Fruit fly (Drosophila melanogaster) whole organism, prepupa: ENCODE results near the gene Ifrd1.

Experiments used
- Blimp-1 ChIP-seq: fragments of 200-800 bp; sonication (Bioruptor generic); optimal IDR thresholded peaks from 3 replicates; lab custom pipeline; 2017; ENCODE audit warnings: missing biosample characterization, missing genetic modification characterization, mild to moderate bottlenecking, moderate library complexity, missing genetic modification reagents
- CG1621 ChIP-seq: fragments of 200-800 bp; sonication (Bioruptor generic); optimal IDR thresholded peaks from 3 replicates; lab custom pipeline; 2018; ENCODE audit warnings: missing biosample characterization, mild to moderate bottlenecking, missing genetic modification characterization
- CG32006 ChIP-seq: fragments of 200-800 bp; sonication (Bioruptor generic); optimal IDR thresholded peaks from 3 replicates; lab custom pipeline; 2017; ENCODE audit warnings: missing biosample characterization, mild to moderate bottlenecking, missing genetic modification characterization
- CG3919 ChIP-seq: fragments of 200-800 bp; sonication (Bioruptor generic); optimal IDR thresholded peaks from 3 replicates; lab custom pipeline; 2016; ENCODE audit warnings: missing biosample characterization, missing genetic modification characterization
- CG6163 ChIP-seq: fragments of 200-800 bp; sonication (Bioruptor generic); IDR thresholded peaks from 3 replicates; pipeline ENCODE4 v1.3.6; 2022; ENCODE audit warnings: missing biosample characterization, missing genetic modification characterization
- CG6792 ChIP-seq: fragments of 200-800 bp; sonication (Bioruptor generic); optimal IDR thresholded peaks from 3 replicates; lab custom pipeline; 2016; ENCODE audit warnings: missing biosample characterization, missing genetic modification characterization
- CG6808 ChIP-seq: fragments of 200-800 bp; sonication (Bioruptor generic); optimal IDR thresholded peaks from 3 replicates; lab custom pipeline; 2017; ENCODE audit warnings: missing biosample characterization, missing genetic modification characterization, mild to moderate bottlenecking, moderate library complexity, missing genetic modification reagents
- CG7368 ChIP-seq: fragments of 200-800 bp; sonication (Bioruptor generic); optimal IDR thresholded peaks from 3 replicates; lab custom pipeline; 2016; ENCODE audit warnings: missing biosample characterization, missing genetic modification characterization
- CG8119 ChIP-seq: fragments of 200-800 bp; sonication (Bioruptor generic); IDR thresholded peaks from 3 replicates; pipeline ENCODE4 v1.3.6; 2022; ENCODE audit warnings: missing biosample characterization, missing genetic modification characterization
- Eip75B ChIP-seq: fragments of 200-800 bp; sonication (Bioruptor generic); optimal IDR thresholded peaks from 3 replicates; lab custom pipeline; 2016; ENCODE audit warnings: missing biosample characterization, missing genetic modification characterization
- Eip78C ChIP-seq: fragments of 200-800 bp; sonication (Bioruptor generic); peaks from one replicate; lab custom pipeline; 2016; ENCODE audit warnings: missing biosample characterization, missing genetic modification characterization
- Eip93F ChIP-seq: fragments of 200-800 bp; sonication (Bioruptor generic); optimal IDR thresholded peaks from 2 replicates; lab custom pipeline; 2016; ENCODE audit warnings: missing biosample characterization, mild to moderate bottlenecking, missing genetic modification characterization
- Ets96B ChIP-seq: fragments of 200-800 bp; optimal IDR thresholded peaks from 2 replicates; lab custom pipeline; 2019; ENCODE audit warnings: missing biosample characterization, mild to moderate bottlenecking, missing genetic modification characterization, moderate library complexity
- Hr38 ChIP-seq: sonication (Bioruptor generic); optimal IDR thresholded peaks from 2 replicates; lab custom pipeline; 2016; ENCODE audit warnings: missing biosample characterization, missing genetic modification characterization
- Hr39 ChIP-seq: fragments of 200-800 bp; sonication (Bioruptor generic); optimal IDR thresholded peaks from 2 replicates; lab custom pipeline; 2016; ENCODE audit warnings: missing biosample characterization, missing genetic modification characterization
- Hr4 ChIP-seq: fragments of 200-800 bp; sonication (Bioruptor generic); optimal IDR thresholded peaks from 3 replicates; lab custom pipeline; 2016; ENCODE audit warnings: missing biosample characterization, missing genetic modification characterization
- Met ChIP-seq: fragments of 200-800 bp; sonication (Bioruptor generic); optimal IDR thresholded peaks from 3 replicates; lab custom pipeline; 2016; ENCODE audit warnings: missing biosample characterization, missing genetic modification characterization
- OdsH ChIP-seq: fragments of 200-800 bp; sonication (Bioruptor generic); optimal IDR thresholded peaks from 3 replicates; lab custom pipeline; 2016; ENCODE audit warnings: missing biosample characterization, missing genetic modification characterization
- Sox15 ChIP-seq: fragments of 200-800 bp; sonication (Bioruptor generic); optimal IDR thresholded peaks from 3 replicates; lab custom pipeline; 2016; ENCODE audit warnings: missing biosample characterization, missing genetic modification characterization
- achi ChIP-seq: fragments of 200-800 bp; sonication (Bioruptor generic); optimal IDR thresholded peaks from 3 replicates; lab custom pipeline; 2016; ENCODE audit warnings: missing biosample characterization, missing genetic modification characterization
- acj6 ChIP-seq: fragments of 200-800 bp; sonication (Bioruptor generic); optimal IDR thresholded peaks from 3 replicates; lab custom pipeline; 2016; ENCODE audit warnings: missing biosample characterization, missing genetic modification characterization
- cyc ChIP-seq: fragments of 200-800 bp; sonication (Bioruptor generic); optimal IDR thresholded peaks from 3 replicates; lab custom pipeline; 2016; ENCODE audit warnings: missing biosample characterization, missing genetic modification characterization
- dsx ChIP-seq: fragments of 200-800 bp; optimal IDR thresholded peaks from 3 replicates; lab custom pipeline; 2019; ENCODE audit warnings: missing biosample characterization, mild to moderate bottlenecking, missing genetic modification characterization, moderate library complexity; ENCODE audit not compliant: poor library complexity, severe bottlenecking
- fd85E ChIP-seq: fragments of 200-800 bp; sonication (Bioruptor generic); optimal IDR thresholded peaks from 3 replicates; lab custom pipeline; 2016; ENCODE audit warnings: missing biosample characterization, missing genetic modification characterization
- fkh ChIP-seq: fragments of 200-800 bp; sonication (Bioruptor generic); optimal IDR thresholded peaks from 3 replicates; lab custom pipeline; 2017; ENCODE audit warnings: missing biosample characterization, mild to moderate bottlenecking, missing genetic modification characterization, moderate library complexity
- lz ChIP-seq: fragments of 200-800 bp; sonication (Bioruptor generic); optimal IDR thresholded peaks from 3 replicates; lab custom pipeline; 2016; ENCODE audit warnings: missing biosample characterization, missing genetic modification characterization
- net ChIP-seq: fragments of 200-800 bp; sonication (Bioruptor generic); optimal IDR thresholded peaks from 3 replicates; lab custom pipeline; 2016; ENCODE audit warnings: missing biosample characterization, missing genetic modification characterization
- salr ChIP-seq, 2 experiments: fragments of 200-800 bp; sonication (Bioruptor generic); optimal IDR thresholded peaks; 3 replicates each; lab custom pipeline; 2016 to 2018; ENCODE audit warnings: missing biosample characterization in 2 of 2, missing genetic modification characterization in 2 of 2, mild to moderate bottlenecking in 1 of 2
- ss ChIP-seq, 2 experiments: fragments of 200-800 bp; sonication (Bioruptor generic); optimal IDR thresholded peaks; 2 replicates in 1 of 2; 3 replicates in 1 of 2; lab custom pipeline; 2017 to 2018; ENCODE audit warnings: mild to moderate bottlenecking in 2 of 2, missing biosample characterization in 2 of 2, missing genetic modification characterization in 2 of 2, moderate library complexity in 1 of 2
- svp ChIP-seq: fragments of 200-800 bp; sonication (Bioruptor generic); peaks from one replicate; lab custom pipeline; 2016; ENCODE audit warnings: missing biosample characterization, missing genetic modification characterization
- topi ChIP-seq: fragments of 200-800 bp; sonication (Bioruptor generic); optimal IDR thresholded peaks from 3 replicates; lab custom pipeline; 2016; ENCODE audit warnings: missing biosample characterization, missing genetic modification characterization
- vri ChIP-seq: fragments of 200-800 bp; sonication (Bioruptor generic); optimal IDR thresholded peaks from 3 replicates; lab custom pipeline; 2016; ENCODE audit warnings: missing biosample characterization, mild to moderate bottlenecking, missing genetic modification characterization

Gene Ifrd1

dm6 chr2L:2847112-2847682 lies 27.1 kb downstream of the Ifrd1 start, which contains the start of the genes CG3117 and CG2983:
CG3117 (minus strand) TSS chr2L:2847212.
CG2983 (plus strand) TSS chr2L:2847632.
- no peak for TF ChIP-seq Ets96B (tag; lab: Kevin White, UChicago)
- TF ChIP-seq Met (GFP tag; lab: Kevin White, UChicago): no peak
- no peak for TF ChIP-seq fd85E (GFP tag; lab: Kevin White, UChicago)
- no peak for TF ChIP-seq Eip93F (GFP tag; lab: Kevin White, UChicago)
- TF ChIP-seq dsx (GFP tag; lab: Kevin White, UChicago): no peak
- no peak for TF ChIP-seq Hr39 (GFP tag; lab: Kevin White, UChicago)
- no peak for TF ChIP-seq OdsH (GFP tag; lab: Kevin White, UChicago)
- no peak for TF ChIP-seq Sox15 (GFP tag; lab: Kevin White, UChicago)
- no peak for TF ChIP-seq CG7368
- no peak for TF ChIP-seq fkh (GFP tag; lab: Kevin White, UChicago)
- TF ChIP-seq Eip78C (GFP tag; lab: Kevin White, UChicago): no peak
- TF ChIP-seq CG32006 (GFP tag; lab: Kevin White, UChicago): no peak
- no peak for TF ChIP-seq Hr38 (GFP tag; lab: Kevin White, UChicago)
- TF ChIP-seq achi: no peak
- no peak for TF ChIP-seq vri (GFP tag; lab: Kevin White, UChicago)

- no peak for TF ChIP-seq acj6
- no peak for TF ChIP-seq Met (GFP tag; lab: Kevin White, UChicago)
- TF ChIP-seq net (GFP tag; lab: Kevin White, UChicago): no peak
- no peak for TF ChIP-seq Eip75B (GFP tag; lab: Kevin White, UChicago)
- peak; percentile 77 for TF ChIP-seq svp
- no peak for TF ChIP-seq lz
- TF ChIP-seq, all 60 proteins: peak for 1
Measured at dm6 chr2L:2845634-2846033, 28.7 kb downstream of the Ifrd1 start, which contains the start of gene CG18557. CG18557 (minus strand) TSS chr2L:2845734.

- TF ChIP-seq lz: no peak
- no peak for TF ChIP-seq ss (GFP tag; optimal IDR thresholded peaks at IDR 0.05; lab: Kevin White, UChicago)
- TF ChIP-seq CG6792 (GFP tag; lab: Kevin White, UChicago): no peak
- TF ChIP-seq cyc: no peak
Measured at dm6 chr2L:2844413-2844812, 29.9 kb downstream of the Ifrd1 start, which contains the start of gene CG18558. CG18558 (minus strand) TSS chr2L:2844513.

dm6 chr2L:2840311-2840710 lies 34.0 kb downstream of the Ifrd1 start:
- TF ChIP-seq salr (GFP tag; optimal IDR thresholded peaks at IDR 0.05; lab: Kevin White, UChicago): no peak
- TF ChIP-seq CG32006 (GFP tag; lab: Kevin White, UChicago): no peak
- no peak for TF ChIP-seq Sox15 (GFP tag; lab: Kevin White, UChicago)
- no peak for TF ChIP-seq vri (GFP tag; lab: Kevin White, UChicago)
- TF ChIP-seq CG3919 (GFP tag; lab: Kevin White, UChicago): no peak
- no peak for TF ChIP-seq Blimp-1 (GFP tag; lab: Kevin White, UChicago)
- TF ChIP-seq CG8119: no peak
- no peak for TF ChIP-seq topi (GFP tag; lab: Kevin White, UChicago)
- no peak for TF ChIP-seq acj6

dm6 chr2L:2839850-2840249 lies 34.4 kb downstream of the Ifrd1 start, which contains the start of gene CG2975:
CG2975 (plus strand) TSS chr2L:2840124.
- TF ChIP-seq CG6163 (GFP tag; lab: Robert Waterston, UW) (no peak), ss (GFP tag; optimal IDR thresholded peaks at IDR 0.05; lab: Kevin White, UChicago) (peak in 1 of 2 experiments; percentile 28)

- TF ChIP-seq CG6163 (GFP tag; lab: Robert Waterston, UW) (no peak), CG1621 (tag; lab: Kevin White, UChicago) (no peak), CG6808 (GFP tag; lab: Kevin White, UChicago) (no peak), Hr4 (no peak), achi (no peak)
Measured at dm6 chr2L:2837742-2838461, 36.4 kb downstream of the Ifrd1 start, which contains the start of the genes CG3119 and Cpr23B. CG3119 (minus strand) TSS chr2L:2837833. Cpr23B (plus strand) TSS chr2L:2838411.
